Worm (Caenorhabditis elegans): ENCODE results near the gene srj-9.

Gene srj-9

ce11 chrV:3468436-3468835 is 36.7 kb downstream of the srj-9 start, which contains the start of gene gst-33:
Gene gst-33 (minus strand): TSS chrV:3468562.
- TF ChIP-seq pqm-1 (tag; optimal IDR thresholded peaks at IDR 0.05), result no peak
- no peak for TF ChIP-seq zip-5 (tag; optimal IDR thresholded peaks at IDR 0.05)
- TF ChIP-seq ceh-2 (tag; optimal IDR thresholded peaks at IDR 0.05), result no peak
- TF ChIP-seq mec-3 (tag; optimal IDR thresholded peaks at IDR 0.05; ENCODE audit: borderline replicate concordance), result no peak

ce11 chrV:3470782-3471181 is 39.0 kb downstream of the srj-9 start, which contains the start of gene srbc-29:
Gene srbc-29 (minus strand): TSS chrV:3470882.
- no peak for TF ChIP-seq nfya-1 (tag; optimal IDR thresholded peaks at IDR 0.05)
- no peak for TF ChIP-seq fax-1 (tag; optimal IDR thresholded peaks at IDR 0.05)
- TF ChIP-seq npax-4 (tag; optimal IDR thresholded peaks at IDR 0.05), result no peak
- no peak for TF ChIP-seq pha-2 (tag; optimal IDR thresholded peaks at IDR 0.05)
- TF ChIP-seq ahr-1 (tag; optimal IDR thresholded peaks at IDR 0.05), result no peak
- TF ChIP-seq pax-1 (tag; optimal IDR thresholded peaks at IDR 0.05), result no peak
- TF ChIP-seq pros-1 (tag; optimal IDR thresholded peaks at IDR 0.05), result no peak
- no peak for TF ChIP-seq unc-3 (GFP tag; conservative IDR thresholded peaks at IDR 0.05)
- no peak for TF ChIP-seq unc-3 (tag; optimal IDR thresholded peaks at IDR 0.05)
- no peak for TF ChIP-seq zip-5 (tag; optimal IDR thresholded peaks at IDR 0.05)
- TF ChIP-seq ama-1 (optimal IDR thresholded peaks at IDR 0.05), result no peak
- no peak for TF ChIP-seq ceh-14 (tag; optimal IDR thresholded peaks at IDR 0.05)
- no peak for TF ChIP-seq sox-4 (tag; optimal IDR thresholded peaks at IDR 0.05)

- no peak for TF ChIP-seq nhr-11 (tag; optimal IDR thresholded peaks at IDR 0.05)
- no peak for TF ChIP-seq ceh-34 (tag; optimal IDR thresholded peaks at IDR 0.05)
These were observed 43.3 kb downstream of the srj-9 start, which contains the start of gene oac-2 for ce11 chrV:3475021-3475420. Gene oac-2 (minus strand): TSS chrV:3475121.

- TF ChIP-seq hlh-15 (tag; optimal IDR thresholded peaks at IDR 0.05) (no peak), hlh-8 (tag; optimal IDR thresholded peaks at IDR 0.05) (no peak), ttx-3 (tag; optimal IDR thresholded peaks at IDR 0.05) (no peak), elt-2 (tag; optimal IDR thresholded peaks at IDR 0.05) (no peak), unc-42 (tag; optimal IDR thresholded peaks at IDR 0.05) (no peak), F13H6.1 (tag; optimal IDR thresholded peaks at IDR 0.05) (no peak), K02D7.2 (tag; optimal IDR thresholded peaks at IDR 0.05) (no peak), K09A11.1 (tag; optimal IDR thresholded peaks at IDR 0.05; ENCODE audit: insufficient read depth) (no peak), ceh-9 (tag; optimal IDR thresholded peaks at IDR 0.05) (no peak), unc-86 (tag; optimal IDR thresholded peaks at IDR 0.05) (no peak)
These were observed 44.5 kb downstream of the srj-9 start for ce11 chrV:3476228-3476627.

- no peak for TF ChIP-seq pat-9 (tag; optimal IDR thresholded peaks at IDR 0.05)
- TF ChIP-seq ztf-16 (tag; optimal IDR thresholded peaks at IDR 0.05), result no peak
These were observed 45.8 kb downstream of the srj-9 start, which contains the start of gene srbc-31 for ce11 chrV:3477496-3477895. Gene srbc-31 (minus strand): TSS chrV:3477596.

- no peak for TF ChIP-seq syd-9 (tag; optimal IDR thresholded peaks at IDR 0.05)
- TF ChIP-seq ceh-9 (tag; optimal IDR thresholded peaks at IDR 0.05), result no peak
- no peak for TF ChIP-seq unc-3 (GFP tag; conservative IDR thresholded peaks at IDR 0.05)
- no peak for TF ChIP-seq unc-3 (tag; optimal IDR thresholded peaks at IDR 0.05)
These were observed 48.6 kb downstream of the srj-9 start, which contains the start of gene srbc-30 for ce11 chrV:3480346-3480745. Gene srbc-30 (minus strand): TSS chrV:3480446.

ce11 chrV:3482550-3483002 is 50.8 kb downstream of the srj-9 start, which contains the start of gene lys-7:
Gene lys-7 (minus strand): TSS chrV:3482600.
- TF ChIP-seq C38D4.7 (GFP tag; optimal IDR thresholded peaks at IDR 0.05), result no peak
- no peak for TF ChIP-seq K02D7.2 (tag; optimal IDR thresholded peaks at IDR 0.05)
- no peak for TF ChIP-seq elt-4 (tag; optimal IDR thresholded peaks at IDR 0.05)
- TF ChIP-seq pros-1 (tag; optimal IDR thresholded peaks at IDR 0.05), result no peak
- TF ChIP-seq unc-42 (tag; optimal IDR thresholded peaks at IDR 0.05), result no peak
- TF ChIP-seq sox-2 (GFP tag; IDR thresholded peaks at IDR 0.05), result no peak
- TF ChIP-seq pha-2 (tag; optimal IDR thresholded peaks at IDR 0.05), result no peak
- TF ChIP-seq ceh-6 (GFP tag; optimal IDR thresholded peaks at IDR 0.05), result no peak
